Worm (Caenorhabditis elegans) whole organism, L3 larva: ENCODE measurements around the gene hex-2.
A peak's percentile ranks its signal among the peaks of the same experiment; 100 is the strongest.

Experiments used
- R02D3.7 ChIP-seq: fragments of 150-350 bp; optimal IDR thresholded peaks from 2 replicates; lab custom pipeline; 2014; ENCODE audit warnings: missing biosample characterization, missing genetic modification characterization
- ama-1 ChIP-seq: fragments of 150-350 bp; optimal IDR thresholded peaks from 2 replicates; lab custom pipeline; 2018
- ceh-16 ChIP-seq: sonication (generic microtip); optimal IDR thresholded peaks from 2 replicates; lab custom pipeline; 2017; ENCODE audit warnings: missing biosample characterization, missing genetic modification characterization
- ceh-28 ChIP-seq: fragments of 150-350 bp; optimal IDR thresholded peaks from 2 replicates; lab custom pipeline; 2014; ENCODE audit warnings: missing biosample characterization, missing genetic modification reagents, missing genetic modification characterization
- ceh-82 ChIP-seq: fragments of 150-350 bp; optimal IDR thresholded peaks from 2 replicates; lab custom pipeline; 2014; ENCODE audit warnings: missing biosample characterization, missing genetic modification characterization
- ceh-9 ChIP-seq: sonication (generic microtip); optimal IDR thresholded peaks from 2 replicates; lab custom pipeline; 2018; ENCODE audit warnings: missing biosample characterization, missing genetic modification characterization
- elt-2 ChIP-seq: sonication (generic microtip); optimal IDR thresholded peaks from 2 replicates; lab custom pipeline; 2016; ENCODE audit warnings: missing genetic modification reagents, mild to moderate bottlenecking, missing genetic modification characterization, missing compliant biosample characterization
- elt-3 ChIP-seq, 3 experiments: fragments of 150-350 bp in 1 of 3; sonication (generic microtip) in 2 of 3; optimal IDR thresholded peaks; 2 replicates in 2 of 3; 4 replicates in 1 of 3; lab custom pipeline; 2014 to 2017; ENCODE audit warnings: missing biosample characterization in 3 of 3, missing genetic modification characterization in 3 of 3
- eor-1 ChIP-seq, 2 experiments: fragments of 150-350 bp; optimal IDR thresholded peaks; 2 replicates each; lab custom pipeline; 2014 to 2018; ENCODE audit warnings: missing biosample characterization in 2 of 2, missing genetic modification characterization in 2 of 2
- fkh-10 ChIP-seq: sonication (generic microtip); optimal IDR thresholded peaks from 2 replicates; lab custom pipeline; 2017; ENCODE audit warnings: missing biosample characterization, missing genetic modification reagents, missing genetic modification characterization
- fkh-2 ChIP-seq: fragments of 150-350 bp; optimal IDR thresholded peaks from 2 replicates; lab custom pipeline; 2014; ENCODE audit warnings: missing biosample characterization, missing genetic modification reagents, missing genetic modification characterization
- fos-1 ChIP-seq: fragments of 150-350 bp; optimal IDR thresholded peaks from 2 replicates; lab custom pipeline; 2014; ENCODE audit warnings: missing biosample characterization, missing genetic modification characterization
- lin-15B ChIP-seq: fragments of 150-350 bp; optimal IDR thresholded peaks from 2 replicates; lab custom pipeline; 2014; ENCODE audit warnings: missing biosample characterization, missing genetic modification characterization
- mdl-1 ChIP-seq: fragments of 150-350 bp; optimal IDR thresholded peaks from 2 replicates; lab custom pipeline; 2014; ENCODE audit warnings: missing biosample characterization, missing genetic modification characterization
- nhr-12 ChIP-seq: fragments of 150-350 bp; optimal IDR thresholded peaks from 2 replicates; lab custom pipeline; 2014; ENCODE audit warnings: missing biosample characterization, missing genetic modification characterization
- nhr-23 ChIP-seq: fragments of 150-350 bp; optimal IDR thresholded peaks from 2 replicates; lab custom pipeline; 2014; ENCODE audit warnings: missing biosample characterization, missing genetic modification reagents, missing genetic modification characterization
- nhr-25 ChIP-seq: sonication (generic microtip); optimal IDR thresholded peaks from 2 replicates; lab custom pipeline; 2017; ENCODE audit warnings: missing biosample characterization, missing genetic modification characterization
- nhr-28 ChIP-seq: fragments of 150-350 bp; optimal IDR thresholded peaks from 2 replicates; lab custom pipeline; 2014; ENCODE audit warnings: missing biosample characterization, missing genetic modification characterization
- nhr-43 ChIP-seq: sonication (generic microtip); optimal IDR thresholded peaks from 2 replicates; lab custom pipeline; 2016; ENCODE audit warnings: mild to moderate bottlenecking, missing genetic modification characterization, missing compliant biosample characterization; ENCODE audit not compliant: poor library complexity, severe bottlenecking
- nhr-67 ChIP-seq: fragments of 150-350 bp; optimal IDR thresholded peaks from 2 replicates; lab custom pipeline; 2014; ENCODE audit warnings: missing biosample characterization, missing genetic modification characterization
- pha-4 ChIP-seq: fragments of 150-350 bp; optimal IDR thresholded peaks from 2 replicates; lab custom pipeline; 2014; ENCODE audit warnings: missing biosample characterization, missing genetic modification reagents, missing genetic modification characterization
- pqm-1 ChIP-seq: fragments of 150-350 bp; optimal IDR thresholded peaks from 2 replicates; lab custom pipeline; 2017; ENCODE audit warnings: missing biosample characterization, missing genetic modification characterization, inconsistent platforms
- tbx-2 ChIP-seq: sonication (generic microtip); optimal IDR thresholded peaks from 2 replicates; lab custom pipeline; 2016; ENCODE audit warnings: mild to moderate bottlenecking, missing genetic modification characterization, missing compliant biosample characterization
- zag-1 ChIP-seq: fragments of 150-350 bp; optimal IDR thresholded peaks from 2 replicates; lab custom pipeline; 2014; ENCODE audit warnings: missing biosample characterization, missing genetic modification characterization
- ztf-4 ChIP-seq: fragments of 150-350 bp; optimal IDR thresholded peaks from 2 replicates; lab custom pipeline; 2014; ENCODE audit warnings: missing biosample characterization, missing genetic modification characterization

hex-2 gene

DNA sequence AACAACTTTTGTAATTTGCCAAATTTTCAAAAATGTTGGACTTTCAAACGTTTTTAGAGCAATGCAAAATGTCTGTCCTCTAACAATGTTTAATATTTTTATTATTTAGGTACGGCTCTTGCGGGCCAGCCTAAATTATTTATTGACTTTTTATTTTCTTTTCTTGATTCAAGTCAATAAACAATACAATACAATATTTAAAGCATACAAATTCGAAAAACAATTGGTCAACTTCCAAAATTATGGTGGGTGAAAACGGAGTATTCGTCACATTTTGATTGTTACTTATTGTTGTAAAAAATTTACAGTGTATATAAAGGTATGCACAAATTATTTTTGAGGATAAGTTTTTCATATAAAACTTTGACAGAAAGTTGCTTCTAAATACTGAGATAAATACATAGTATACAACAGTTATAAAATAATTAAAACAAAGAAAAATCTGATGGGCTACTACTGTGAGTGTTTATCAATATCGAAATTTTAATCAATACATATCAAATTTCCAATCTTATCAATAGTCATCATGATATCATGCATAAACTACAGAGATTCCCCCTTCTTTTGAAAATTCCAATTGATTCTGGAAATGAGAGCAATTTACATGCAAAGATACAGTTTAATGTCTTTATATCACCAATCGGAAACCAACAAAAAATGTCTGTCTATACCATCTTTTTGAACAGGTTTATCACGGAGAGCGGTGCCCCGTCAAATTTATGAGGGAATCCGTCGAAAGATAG is 37.6 kb downstream of the hex-2 start, which contains the start of gene F25B4.8:
TSS of gene F25B4.8 (minus strand) at position 51 of the 743 bp plus-strand sequence.
- TF ChIP-seq ztf-4 (tag; lab: Kevin White, UChicago) (no peak), elt-2 (tag; lab: Kevin White, UChicago) (peak; percentile 55), nhr-67 (tag; lab: Kevin White, UChicago) (no peak)
- TF ChIP-seq, all 47 proteins: peak for 1

DNA sequence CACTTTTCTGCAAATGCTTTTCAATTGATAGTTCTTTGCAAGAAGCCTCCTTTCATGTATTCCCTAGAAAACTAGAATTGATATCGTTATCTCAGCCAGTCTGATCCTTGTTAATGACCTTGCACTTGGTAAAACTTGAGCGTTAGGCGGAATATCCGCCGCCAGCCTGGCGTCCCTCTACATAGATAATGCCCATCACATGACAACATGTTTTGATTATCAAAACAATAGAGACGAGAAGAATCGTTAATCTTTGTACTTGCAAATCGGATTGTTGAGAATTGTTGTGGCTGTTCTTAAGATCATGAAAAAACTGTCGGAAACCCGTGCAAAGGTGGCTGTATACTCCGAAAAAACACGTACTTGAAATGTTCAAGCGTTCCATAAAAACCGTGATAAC is 39.3 kb downstream of the hex-2 start:
- TF ChIP-seq mdl-1 (no peak), nhr-25 (tag; lab: Kevin White, UChicago) (peak; percentile 68), nhr-43 (tag; lab: Kevin White, UChicago) (peak; percentile 83)

DNA sequence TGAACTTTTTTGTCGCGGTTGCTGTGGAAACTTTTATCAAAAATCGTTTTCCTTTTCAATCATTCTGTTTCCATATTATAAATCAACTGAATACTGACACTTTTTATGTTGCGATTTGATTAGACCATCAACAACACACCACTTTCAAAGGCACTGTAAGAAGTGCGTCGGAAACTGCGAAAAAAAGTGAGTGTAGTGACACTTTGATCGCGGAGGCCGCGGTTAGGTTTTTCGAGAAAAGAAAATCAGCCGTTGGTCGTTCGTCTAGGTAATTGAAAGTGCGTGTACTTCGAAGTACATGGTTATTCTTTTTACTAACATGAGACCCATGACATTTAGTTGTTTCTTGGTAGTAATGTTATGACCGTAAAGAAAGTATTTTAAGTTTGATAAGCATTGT is 41.4 kb downstream of the hex-2 start:
- TF ChIP-seq fkh-2 (tag; lab: Kevin White, UChicago) (no peak), fkh-10 (no peak), tbx-2 (tag; lab: Kevin White, UChicago) (no peak), ceh-82 (tag; lab: Kevin White, UChicago) (no peak), zag-1 (tag; lab: Kevin White, UChicago) (no peak), nhr-28 (tag; lab: Kevin White, UChicago) (no peak), mdl-1 (no peak), ceh-9 (tag; lab: Kevin White, UChicago) (no peak), nhr-25 (tag; lab: Kevin White, UChicago) (no peak), eor-1 (tag; optimal IDR thresholded peaks at IDR 0.05; lab: Kevin White, UChicago) (no peak), ceh-16 (tag; lab: Kevin White, UChicago) (no peak), nhr-67 (tag; lab: Kevin White, UChicago) (no peak)

DNA sequence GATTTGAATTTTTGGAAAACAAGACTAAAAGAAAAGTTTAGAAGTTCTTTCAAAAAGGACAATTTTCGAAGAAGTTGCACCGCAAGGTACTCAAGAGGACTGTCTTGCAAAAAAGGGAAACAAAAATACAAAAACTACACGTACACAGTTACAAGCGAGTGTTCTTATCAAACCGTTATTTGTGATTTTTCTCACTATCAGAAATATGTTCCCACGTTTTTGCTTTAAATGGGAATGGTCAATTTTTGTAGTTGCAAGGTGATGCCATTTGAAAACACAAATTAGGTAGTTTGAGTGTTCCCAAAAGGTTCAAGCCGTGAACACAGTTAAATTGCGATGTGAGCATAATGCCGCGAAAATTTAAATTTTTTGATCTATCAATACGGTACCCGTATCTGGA is 41.9 kb downstream of the hex-2 start:
- TF ChIP-seq nhr-12 (no peak), nhr-23 (tag; lab: Kevin White, UChicago) (no peak), ceh-16 (tag; lab: Kevin White, UChicago) (no peak), ceh-82 (tag; lab: Kevin White, UChicago) (no peak), pha-4 (no peak), elt-2 (tag; lab: Kevin White, UChicago) (peak; percentile 45), pqm-1 (tag; lab: Kevin White, UChicago) (peak; percentile 30), eor-1 (tag; optimal IDR thresholded peaks at IDR 0.05; lab: Kevin White, UChicago) (no peak)

DNA sequence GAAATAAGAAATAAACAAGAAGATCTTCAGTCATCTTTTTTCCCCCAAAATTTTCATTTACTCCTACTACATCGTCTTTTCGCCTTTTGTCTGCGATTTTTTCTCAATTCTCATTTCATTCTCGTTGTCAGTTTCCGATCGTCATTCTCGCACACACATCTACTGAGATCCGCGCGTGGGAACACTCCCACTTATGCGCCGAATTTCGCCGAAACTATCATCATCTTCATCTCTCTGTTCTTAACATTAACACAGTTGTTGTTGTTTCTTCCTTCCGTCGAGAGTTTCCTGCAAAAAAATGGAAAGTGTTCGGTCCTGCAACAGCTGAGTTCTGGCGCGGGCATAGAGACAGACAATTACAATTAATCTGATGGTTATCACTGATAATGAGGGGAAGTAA is 43.3 kb downstream of the hex-2 start:
- TF ChIP-seq elt-3 (tag; optimal IDR thresholded peaks at IDR 0.05; lab: Kevin White, UChicago): peak in 1 of 3 experiments; percentile 39
- peak; percentile 24 for TF ChIP-seq nhr-23 (tag; lab: Kevin White, UChicago)
- TF ChIP-seq ceh-28 (tag; lab: Kevin White, UChicago): peak; percentile 7
- TF ChIP-seq nhr-28 (tag; lab: Kevin White, UChicago): no peak

DNA sequence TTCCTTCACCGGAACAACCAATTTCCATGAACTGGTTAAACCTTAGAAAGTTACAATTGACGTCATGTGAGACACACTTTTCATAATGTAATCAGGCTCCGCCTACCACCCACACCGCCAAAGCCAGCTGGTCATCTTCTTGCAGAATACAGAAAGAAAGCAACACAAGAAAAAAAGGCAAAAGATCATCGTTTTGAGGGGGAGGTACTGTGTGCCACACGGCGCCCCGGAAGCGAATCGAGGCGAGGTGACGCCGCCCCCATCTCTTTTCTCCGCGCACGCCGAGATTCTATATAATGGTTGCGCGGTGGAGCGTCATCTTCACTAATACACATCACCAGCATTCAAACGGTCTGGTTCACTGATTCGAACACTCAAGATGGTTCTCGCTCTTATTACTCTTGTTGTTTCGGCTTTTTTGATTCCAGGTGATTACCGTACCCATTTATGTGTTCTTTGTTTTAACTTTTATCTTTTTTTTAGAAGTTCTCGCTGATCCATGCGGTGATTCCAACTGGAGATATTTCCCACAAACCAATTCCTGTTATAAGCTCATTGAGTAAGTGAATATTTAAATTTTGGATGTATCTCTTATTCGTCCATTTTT is 45.7 kb downstream of the hex-2 start, which contains the start of gene clec-1:
TSS of gene clec-1 (plus strand) at position 320 of the 607 bp plus-strand sequence.
- TF ChIP-seq ama-1 (lab: Kevin White, UChicago) (peak; percentile 56), fkh-2 (tag; lab: Kevin White, UChicago) (no peak), lin-15B (no peak)

DNA sequence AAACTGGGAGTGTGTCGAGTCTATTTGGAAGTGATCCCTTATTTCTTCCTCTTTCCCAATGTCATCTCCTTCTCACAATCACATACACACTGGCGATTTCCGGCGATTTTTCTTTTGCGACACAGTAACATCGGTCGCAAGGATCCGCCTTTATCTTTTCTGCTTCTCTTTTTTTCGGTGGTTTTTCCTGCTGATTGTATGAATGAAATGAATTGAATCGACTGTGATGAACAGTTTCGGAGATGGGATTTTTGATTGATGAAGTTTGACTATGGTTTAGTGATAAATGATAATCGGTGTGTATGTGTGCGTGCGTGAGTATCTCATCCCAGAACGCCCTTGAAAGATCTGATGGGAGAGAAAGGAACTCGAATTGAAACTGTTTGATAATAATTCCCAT is 46.9 kb downstream of the hex-2 start:
- TF ChIP-seq nhr-23 (tag; lab: Kevin White, UChicago): peak; percentile 40
- TF ChIP-seq ceh-16 (tag; lab: Kevin White, UChicago): no peak
- no peak for TF ChIP-seq fos-1 (tag; lab: Kevin White, UChicago)
- TF ChIP-seq mdl-1: peak; percentile 14
- TF ChIP-seq R02D3.7 (tag; lab: Kevin White, UChicago): peak; percentile 0
- TF ChIP-seq ama-1 (lab: Kevin White, UChicago): peak; percentile 72
- peak in 2 of 3 experiments; percentile 45 to 90 for TF ChIP-seq elt-3 (tag; optimal IDR thresholded peaks at IDR 0.05; lab: Kevin White, UChicago)
